Worm (Caenorhabditis elegans): ENCODE results near the gene sld-5.
A peak's percentile ranks its signal among the peaks of the same experiment; 100 is the strongest.

sld-5 gene

DNA sequence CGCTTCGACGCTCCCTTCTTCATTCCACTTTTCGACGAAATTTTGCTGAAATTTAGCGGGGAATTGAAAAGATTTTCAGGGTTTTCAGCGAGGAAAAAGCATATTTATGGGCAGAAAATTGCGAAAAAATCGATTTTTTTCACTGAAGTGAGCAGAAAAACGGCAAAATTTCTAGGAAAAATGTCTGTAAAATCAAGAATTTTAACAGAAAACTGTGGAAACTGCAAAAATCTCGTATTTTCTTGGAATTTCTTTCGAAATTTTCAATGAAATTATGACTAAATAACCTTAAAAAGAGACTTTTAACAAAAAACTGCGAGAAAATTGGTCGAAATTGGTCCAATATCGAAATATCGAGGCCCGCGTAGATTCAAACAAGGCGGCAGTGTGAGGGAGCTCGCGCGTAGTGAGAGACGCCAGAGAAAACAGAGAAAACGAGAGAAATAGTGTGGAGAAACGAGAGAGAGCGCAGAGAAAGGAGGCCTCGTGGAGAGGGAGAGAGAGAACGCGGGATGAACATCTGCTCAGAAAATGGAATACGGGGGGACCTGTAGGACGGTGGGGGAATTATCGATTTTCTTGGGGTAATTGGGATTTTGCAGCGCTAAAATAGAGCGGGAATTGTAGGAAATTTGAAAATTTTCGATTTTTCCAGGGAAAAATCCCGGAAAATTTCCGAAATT, 12.0 kb upstream of the sld-5 start, which contains the start of gene swsn-1 (continued):
- no peak for TF ChIP-seq ceh-45 (GFP tag; IDR thresholded peaks at IDR 0.05)
- no peak for TF ChIP-seq ceh-2 (tag; optimal IDR thresholded peaks at IDR 0.05)
- no peak for TF ChIP-seq dve-1 (tag; optimal IDR thresholded peaks at IDR 0.05)
- TF ChIP-seq pha-2 (tag; optimal IDR thresholded peaks at IDR 0.05), result no peak
- TF ChIP-seq C38D4.7 (GFP tag; optimal IDR thresholded peaks at IDR 0.05), result no peak
- TF ChIP-seq npax-4 (tag; optimal IDR thresholded peaks at IDR 0.05), result no peak
- TF ChIP-seq pat-9 (tag; optimal IDR thresholded peaks at IDR 0.05), result no peak
- TF ChIP-seq K02D7.2 (tag; optimal IDR thresholded peaks at IDR 0.05), result no peak
- no peak for TF ChIP-seq hlh-13 (GFP tag; optimal IDR thresholded peaks at IDR 0.05)
- no peak for TF ChIP-seq syd-9 (tag; optimal IDR thresholded peaks at IDR 0.05)
- TF ChIP-seq rnt-1 (tag; optimal IDR thresholded peaks at IDR 0.05), result no peak
- no peak for TF ChIP-seq ztf-16 (tag; optimal IDR thresholded peaks at IDR 0.05)
- TF ChIP-seq ceh-18 (tag; optimal IDR thresholded peaks at IDR 0.05), result no peak
- no peak for TF ChIP-seq gmeb-2 (tag; optimal IDR thresholded peaks at IDR 0.05)
- TF ChIP-seq sdc-2 (tag; optimal IDR thresholded peaks at IDR 0.05), result peak; percentile 13
- no peak for TF ChIP-seq ttx-3 (tag; optimal IDR thresholded peaks at IDR 0.05)
- no peak for TF ChIP-seq nhr-232 (tag; optimal IDR thresholded peaks at IDR 0.05)
- TF ChIP-seq tbx-2 (tag; optimal IDR thresholded peaks at IDR 0.05), result peak; percentile 43
- TF ChIP-seq pha-4 (tag; optimal IDR thresholded peaks at IDR 0.05), result no peak
- no peak for TF ChIP-seq sox-4 (tag; optimal IDR thresholded peaks at IDR 0.05)
- no peak for TF ChIP-seq unc-55 (GFP tag; optimal IDR thresholded peaks at IDR 0.05)

DNA sequence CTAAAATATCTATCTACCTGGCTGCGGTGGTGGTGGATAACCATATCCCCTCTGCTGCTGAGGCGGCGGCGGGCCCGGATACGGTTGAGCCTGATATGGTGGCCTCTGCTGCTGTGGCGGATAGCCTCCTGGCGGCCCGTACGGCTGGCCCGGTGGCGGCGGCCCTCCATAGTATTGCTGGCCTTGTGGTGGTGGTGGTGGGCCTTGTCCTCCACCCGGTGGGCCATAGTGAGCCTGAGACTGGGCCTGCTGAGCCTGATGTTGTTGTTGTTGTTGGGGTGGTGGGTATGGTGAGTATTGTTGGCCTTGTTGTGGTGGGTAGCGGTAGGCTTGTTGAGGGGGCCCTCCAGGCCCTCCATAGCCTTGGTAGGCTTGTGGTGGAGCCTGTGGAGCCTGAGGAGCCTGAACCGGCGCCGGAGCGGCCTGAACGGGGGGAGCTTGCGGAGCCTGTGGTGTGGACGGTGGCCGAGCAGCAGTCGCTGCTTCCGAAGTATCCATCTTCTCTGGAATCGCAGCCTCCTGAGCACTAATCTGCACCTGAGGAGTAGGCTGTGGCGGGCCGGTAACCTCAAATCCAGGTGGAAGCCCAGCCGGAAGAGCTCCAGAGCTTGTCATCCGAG, 3.8 kb upstream of the sld-5 start:
- TF ChIP-seq T23F11.4 (GFP tag; optimal IDR thresholded peaks at IDR 0.05) (peak; percentile 11), dmd-4 (tag; optimal IDR thresholded peaks at IDR 0.05; ENCODE audit: borderline replicate concordance) (no peak), ets-4 (tag; optimal IDR thresholded peaks at IDR 0.05) (no peak), pag-3 (tag; optimal IDR thresholded peaks at IDR 0.05; ENCODE audit: borderline replicate concordance) (peak; percentile 42), syd-9 (tag; optimal IDR thresholded peaks at IDR 0.05) (peak; percentile 12), pha-4 (tag; optimal IDR thresholded peaks at IDR 0.05) (no peak), pax-1 (tag; optimal IDR thresholded peaks at IDR 0.05) (no peak), Y22D7AL.16 (tag; optimal IDR thresholded peaks at IDR 0.05) (no peak), odd-2 (tag; optimal IDR thresholded peaks at IDR 0.05) (no peak), unc-55 (GFP tag; optimal IDR thresholded peaks at IDR 0.05) (no peak), unc-86 (tag; optimal IDR thresholded peaks at IDR 0.05) (no peak), nhr-11 (tag; optimal IDR thresholded peaks at IDR 0.05) (no peak), F13H6.1 (tag; optimal IDR thresholded peaks at IDR 0.05) (no peak), fax-1 (tag; optimal IDR thresholded peaks at IDR 0.05) (no peak), ceh-14 (tag; optimal IDR thresholded peaks at IDR 0.05) (no peak), sox-4 (tag; optimal IDR thresholded peaks at IDR 0.05) (no peak), ceh-31 (tag; optimal IDR thresholded peaks at IDR 0.05) (peak; percentile 5), tbx-7 (tag; optimal IDR thresholded peaks at IDR 0.05) (no peak), ceh-18 (tag; optimal IDR thresholded peaks at IDR 0.05) (no peak), mec-3 (tag; optimal IDR thresholded peaks at IDR 0.05; ENCODE audit: borderline replicate concordance) (no peak)

DNA sequence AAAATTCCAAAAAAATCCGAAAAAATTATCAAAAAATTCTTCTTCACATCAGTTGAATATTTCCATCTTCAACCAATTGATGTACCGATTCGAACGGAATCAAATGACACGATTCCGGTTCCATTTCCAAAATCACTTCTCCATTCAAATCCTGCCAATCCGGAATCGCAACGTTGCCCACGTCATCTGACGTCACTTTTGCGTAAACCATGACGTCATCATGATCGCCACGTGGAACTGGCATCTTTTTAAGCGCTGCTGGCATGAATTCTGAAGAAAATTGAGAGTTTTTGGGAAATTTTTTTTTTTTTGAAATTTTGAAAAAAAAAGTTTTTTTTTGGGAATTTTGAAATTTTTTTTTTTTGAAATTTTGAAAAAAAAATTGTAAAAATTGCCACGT, 2.3 kb downstream of the sld-5 start:
- TF ChIP-seq dve-1 (tag; optimal IDR thresholded peaks at IDR 0.05), result no peak
- TF ChIP-seq hlh-13 (GFP tag; optimal IDR thresholded peaks at IDR 0.05), result no peak
- no peak for TF ChIP-seq ceh-18 (tag; optimal IDR thresholded peaks at IDR 0.05)
- no peak for TF ChIP-seq ceh-34 (tag; optimal IDR thresholded peaks at IDR 0.05)
- no peak for TF ChIP-seq unc-3 (GFP tag; conservative IDR thresholded peaks at IDR 0.05)
- TF ChIP-seq unc-3 (tag; optimal IDR thresholded peaks at IDR 0.05), result no peak
- no peak for TF ChIP-seq ref-2 (tag; optimal IDR thresholded peaks at IDR 0.05)
- no peak for TF ChIP-seq sdc-2 (tag; optimal IDR thresholded peaks at IDR 0.05)
- TF ChIP-seq rnt-1 (tag; optimal IDR thresholded peaks at IDR 0.05), result no peak
- no peak for TF ChIP-seq fax-1 (tag; optimal IDR thresholded peaks at IDR 0.05)
- no peak for TF ChIP-seq elt-4 (tag; optimal IDR thresholded peaks at IDR 0.05)
- TF ChIP-seq nfya-1 (tag; optimal IDR thresholded peaks at IDR 0.05), result no peak
- TF ChIP-seq hlh-6 (tag; optimal IDR thresholded peaks at IDR 0.05), result no peak
- no peak for TF ChIP-seq unc-86 (tag; optimal IDR thresholded peaks at IDR 0.05)
